Worm (Caenorhabditis elegans): ENCODE measurements around the gene scav-4.

scav-4 gene

DNA sequence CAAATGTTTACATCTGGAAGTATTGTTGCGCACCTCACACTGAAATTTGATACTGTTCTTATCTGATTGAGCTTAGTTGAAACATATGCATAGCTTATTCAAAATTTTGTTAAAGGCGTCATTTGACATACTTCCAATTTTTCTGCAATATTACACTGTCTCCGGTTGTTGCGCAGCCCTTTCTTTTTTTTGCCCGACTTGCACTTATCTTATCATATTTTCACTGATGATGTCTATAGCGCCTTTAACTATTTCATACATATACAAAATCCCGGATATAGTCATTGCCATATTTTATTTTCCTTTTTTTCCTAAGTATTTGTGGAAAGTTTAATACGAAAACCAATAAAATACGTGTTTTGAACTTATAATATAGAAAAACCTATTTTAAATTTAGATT, 25.2 kb downstream of the scav-4 start:
- TF ChIP-seq attf-6 (GFP tag; IDR thresholded peaks at IDR 0.05) (no peak), aptf-3 (GFP tag; IDR thresholded peaks at IDR 0.05) (no peak), rcor-1 (GFP tag; IDR thresholded peaks at IDR 0.05) (no peak), F55B11.4 (tag; optimal IDR thresholded peaks at IDR 0.05; ENCODE audit: borderline replicate concordance, insufficient read depth) (no peak), tlf-1 (GFP tag; optimal IDR thresholded peaks at IDR 0.05) (no peak), akir-1 (GFP tag; optimal IDR thresholded peaks at IDR 0.05) (no peak), hlh-12 (tag; optimal IDR thresholded peaks at IDR 0.05) (no peak), ekl-4 (GFP tag; IDR thresholded peaks at IDR 0.05) (no peak), F33H1.4 (GFP tag; IDR thresholded peaks at IDR 0.05) (no peak), B0035.1 (tag; optimal IDR thresholded peaks at IDR 0.05) (no peak)

DNA sequence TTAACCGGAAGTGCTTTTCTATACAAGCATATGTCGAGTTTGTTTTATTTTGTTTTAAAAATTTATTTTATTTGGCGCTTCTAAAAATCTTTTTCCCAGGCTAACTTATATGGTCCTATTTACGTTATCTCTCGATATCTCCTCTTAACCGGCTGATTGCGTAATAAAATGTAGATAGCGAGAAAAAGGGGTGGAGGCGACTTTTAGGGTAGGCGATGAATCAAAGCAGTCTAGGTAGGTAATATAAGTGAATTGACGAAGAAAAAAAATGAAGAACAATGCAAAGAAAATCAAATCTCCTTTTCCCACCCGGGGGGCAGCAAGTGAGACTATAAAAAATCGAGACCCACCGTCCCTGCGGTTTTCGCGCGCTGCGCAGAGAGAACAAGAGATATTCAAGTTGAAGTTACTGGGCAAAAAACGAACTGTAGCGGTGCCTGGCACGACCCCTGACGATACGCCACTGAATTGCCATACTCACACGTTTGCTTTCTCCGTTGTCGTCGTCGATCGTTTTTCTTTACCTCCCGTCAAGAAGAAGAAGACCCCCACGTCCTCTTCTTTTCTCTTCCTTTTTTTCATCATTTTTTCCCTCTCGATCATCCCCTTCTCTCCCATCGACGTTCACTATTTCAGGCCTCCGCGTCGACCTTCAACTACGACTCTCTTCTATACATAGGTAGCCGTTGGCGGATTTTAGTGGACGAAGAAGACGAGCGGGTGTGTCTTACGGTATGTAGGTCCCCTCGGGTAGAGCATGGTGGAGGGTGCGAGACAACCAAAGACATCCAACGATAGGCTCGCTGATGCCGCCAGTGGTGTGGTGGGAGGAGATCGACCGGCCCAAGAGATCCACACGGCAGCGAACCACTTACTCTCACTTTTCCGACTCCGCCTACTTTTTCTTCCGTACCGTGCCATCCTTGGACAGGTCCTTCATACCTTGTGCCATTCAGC, 26.6 kb downstream of the scav-4 start, which contains the start of gene nhr-25:
nhr-25 (plus strand) TSS at position 637 of the 957 bp plus-strand sequence.
- TF ChIP-seq attf-3 (GFP tag; conservative IDR thresholded peaks at IDR 0.05) (0 out of 2 replicates have a peak, but pooled peaks have one; percentile 25), zfh-2 (GFP tag; conservative IDR thresholded peaks at IDR 0.05) (peak; percentile 54), gei-17 (GFP tag; optimal IDR thresholded peaks at IDR 0.05) (no peak)

DNA sequence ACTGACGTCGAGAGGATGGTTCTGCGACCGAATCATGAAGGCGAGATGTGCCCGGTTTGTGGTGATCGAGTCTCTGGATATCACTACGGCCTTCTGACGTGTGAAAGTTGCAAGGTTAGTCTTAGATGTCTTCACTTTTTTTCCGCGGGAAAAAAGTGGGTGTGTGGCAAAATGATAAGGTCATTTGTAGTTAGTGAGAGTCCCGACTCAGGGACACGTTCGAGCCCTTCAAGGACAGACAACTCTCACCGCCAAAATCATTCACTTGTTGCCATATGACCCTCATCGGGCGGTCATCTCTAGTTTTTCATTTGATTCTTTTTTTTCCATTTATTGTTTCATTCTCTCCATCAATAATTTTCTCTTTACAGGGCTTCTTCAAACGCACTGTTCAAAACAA, 27.3 kb downstream of the scav-4 start:
- no peak for TF ChIP-seq mxl-1 (tag; optimal IDR thresholded peaks at IDR 0.05)

DNA sequence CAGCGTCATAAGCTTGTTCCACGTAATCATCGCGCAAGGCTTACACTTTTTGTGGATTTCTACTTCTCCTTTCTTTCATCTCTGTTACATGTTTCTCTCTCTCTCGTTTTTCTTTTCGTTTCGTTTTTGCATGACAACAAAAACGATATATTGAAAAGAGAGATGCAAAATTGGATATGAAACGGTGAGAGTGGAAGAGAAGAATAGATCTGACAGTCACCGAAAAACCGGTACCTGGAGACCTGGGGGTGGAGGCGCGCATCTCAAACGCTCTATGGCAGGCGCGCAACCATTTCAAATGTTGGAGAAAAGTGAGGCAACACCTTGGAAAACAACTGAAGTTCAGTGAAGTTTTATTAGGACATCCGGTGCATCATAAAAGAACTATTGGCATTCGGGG, 28.1 kb downstream of the scav-4 start:
- TF ChIP-seq hlh-26 (GFP tag; conservative IDR thresholded peaks at IDR 0.05) (no peak), nhr-120 (GFP tag; IDR thresholded peaks at IDR 0.05) (no peak), Y53F4B.3 (GFP tag; IDR thresholded peaks at IDR 0.05) (no peak), Y67H2A.10 (GFP tag; conservative IDR thresholded peaks at IDR 0.05) (no peak), egrh-3 (GFP tag; IDR thresholded peaks at IDR 0.05) (no peak), Y53G8AR.9 (GFP tag; conservative IDR thresholded peaks at IDR 0.05) (no peak), ztf-26 (tag; optimal IDR thresholded peaks at IDR 0.05) (no peak), bed-1 (GFP tag; IDR thresholded peaks at IDR 0.05) (no peak), unc-130 (GFP tag; optimal IDR thresholded peaks at IDR 0.05) (no peak), B0261.1 (tag; optimal IDR thresholded peaks at IDR 0.05) (no peak)

DNA sequence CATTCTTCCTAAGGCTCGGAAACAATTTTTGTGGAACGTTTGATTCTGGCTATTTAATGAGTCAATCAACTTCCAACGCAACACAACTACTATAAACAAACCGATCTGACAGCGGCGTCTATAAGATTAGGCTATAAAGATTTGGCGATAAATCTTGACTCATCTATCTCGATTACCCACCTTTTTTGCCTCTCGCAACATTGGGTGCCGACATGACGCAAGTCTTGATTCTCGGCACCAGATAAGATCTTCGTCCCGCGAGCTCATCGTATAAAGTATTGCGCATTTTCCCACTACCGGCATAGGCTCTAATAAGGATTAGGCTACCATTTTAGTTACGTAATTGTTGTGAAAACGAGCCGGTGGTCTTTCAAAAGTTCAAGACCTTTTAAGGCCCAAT, 30.3 kb downstream of the scav-4 start:
- TF ChIP-seq egrh-3 (GFP tag; IDR thresholded peaks at IDR 0.05) = no peak
- no peak for TF ChIP-seq ceh-91 (GFP tag; IDR thresholded peaks at IDR 0.05)
- no peak for TF ChIP-seq ztf-6 (GFP tag; IDR thresholded peaks at IDR 0.05)
- no peak for TF ChIP-seq hmg-20 (GFP tag; IDR thresholded peaks at IDR 0.05)
- no peak for TF ChIP-seq ZK185.1 (tag; optimal IDR thresholded peaks at IDR 0.05; ENCODE audit: poor library complexity, severe bottlenecking)
- TF ChIP-seq ztf-26 (tag; optimal IDR thresholded peaks at IDR 0.05) = no peak
- TF ChIP-seq C06A6.2 (GFP tag; conservative IDR thresholded peaks at IDR 0.05) = no peak
- TF ChIP-seq F55B11.4 (tag; optimal IDR thresholded peaks at IDR 0.05; ENCODE audit: borderline replicate concordance, insufficient read depth) = no peak
- TF ChIP-seq aptf-2 (GFP tag; conservative IDR thresholded peaks at IDR 0.05) = no peak
- TF ChIP-seq rcor-1 (GFP tag; IDR thresholded peaks at IDR 0.05) = no peak
- TF ChIP-seq mcd-1 (GFP tag; IDR thresholded peaks at IDR 0.05) = no peak
- no peak for TF ChIP-seq akir-1 (GFP tag; optimal IDR thresholded peaks at IDR 0.05)
- TF ChIP-seq rpc-1 (optimal IDR thresholded peaks at IDR 0.05) = no peak
- no peak for TF ChIP-seq rpc-1 (tag; optimal IDR thresholded peaks at IDR 0.05)
- TF ChIP-seq zfh-2 (GFP tag; conservative IDR thresholded peaks at IDR 0.05) = no peak
- no peak for TF ChIP-seq hrde-1 (tag; optimal IDR thresholded peaks at IDR 0.05; ENCODE audit: borderline replicate concordance)
- no peak for TF ChIP-seq sea-2 (GFP tag; IDR thresholded peaks at IDR 0.05)
- no peak for TF ChIP-seq K12H6.12 (tag; optimal IDR thresholded peaks at IDR 0.05)
- no peak for TF ChIP-seq zim-3 (tag; optimal IDR thresholded peaks at IDR 0.05)

Data from whole organism, young adult.